Worm (Caenorhabditis elegans): ENCODE measurements around the gene math-26.

DNA sequence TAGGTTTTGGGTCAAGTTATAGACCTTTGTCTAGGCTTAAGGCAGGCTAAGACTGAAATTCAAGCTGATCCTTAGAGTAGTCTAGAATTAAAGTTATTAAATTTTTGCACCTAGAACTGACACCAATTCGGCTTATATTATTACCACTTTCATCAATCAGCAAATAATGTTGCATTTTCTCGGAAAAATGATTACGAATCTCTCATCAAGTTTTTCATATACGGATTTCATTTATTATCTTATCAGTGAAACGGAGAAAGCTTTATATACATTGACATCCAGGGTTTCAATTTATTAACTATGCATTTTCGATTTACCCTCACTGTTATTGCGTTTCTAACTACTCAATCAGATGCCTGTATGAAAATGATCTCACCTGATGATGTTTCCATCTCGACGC is 30.2 kb upstream of the math-26 start, which contains the start of gene K07G6.1:
- no peak for TF ChIP-seq hmbx-1 (tag; optimal IDR thresholded peaks at IDR 0.05)
- TF ChIP-seq ceh-13 (GFP tag; optimal IDR thresholded peaks at IDR 0.05) = no peak
- TF ChIP-seq flt-1 (GFP tag; IDR thresholded peaks at IDR 0.05) = no peak
- no peak for TF ChIP-seq ama-1 (optimal IDR thresholded peaks at IDR 0.05)
